Fruit fly (Drosophila melanogaster) whole organism, prepupa: Measurements from ENCODE around the gene CG12661.

Experiments
- CG10631 ChIP-seq: fragments of 200-800 bp; sonication (Bioruptor generic); optimal IDR thresholded peaks from 2 replicates; lab custom pipeline; 2016; ENCODE audit warnings: missing biosample characterization, missing genetic modification characterization
- CG10669 ChIP-seq: fragments of 200-800 bp; sonication (Bioruptor generic); optimal IDR thresholded peaks from 3 replicates; lab custom pipeline; 2018; ENCODE audit warnings: missing biosample characterization, mild to moderate bottlenecking, missing genetic modification characterization, moderate library complexity
- CG11294 ChIP-seq: fragments of 200-800 bp; sonication (Bioruptor generic); IDR thresholded peaks from 2 replicates; pipeline ENCODE4 v1.3.6; 2022; ENCODE audit warnings: missing biosample characterization, missing genetic modification characterization
- CG11902 ChIP-seq: fragments of 200-800 bp; sonication (Bioruptor generic); optimal IDR thresholded peaks from 3 replicates; lab custom pipeline; 2016; ENCODE audit warnings: missing biosample characterization, missing genetic modification characterization
- CG15336 ChIP-seq: fragments of 200-800 bp; sonication (Bioruptor generic); IDR thresholded peaks from 2 replicates; pipeline ENCODE4 v1.3.6; 2022; ENCODE audit warnings: missing biosample characterization, missing genetic modification characterization
- CG1621 ChIP-seq: fragments of 200-800 bp; sonication (Bioruptor generic); optimal IDR thresholded peaks from 3 replicates; lab custom pipeline; 2018; ENCODE audit warnings: missing biosample characterization, mild to moderate bottlenecking, missing genetic modification characterization
- CG16779 ChIP-seq: fragments of 200-800 bp; sonication (Bioruptor generic); optimal IDR thresholded peaks from 3 replicates; lab custom pipeline; 2017; ENCODE audit warnings: missing biosample characterization, mild to moderate bottlenecking, missing genetic modification characterization
- CG31627 ChIP-seq: fragments of 200-800 bp; sonication (Bioruptor generic); optimal IDR thresholded peaks from 3 replicates; lab custom pipeline; 2016; ENCODE audit warnings: missing biosample characterization, missing genetic modification characterization
- CG32006 ChIP-seq: fragments of 200-800 bp; sonication (Bioruptor generic); optimal IDR thresholded peaks from 3 replicates; lab custom pipeline; 2017; ENCODE audit warnings: missing biosample characterization, mild to moderate bottlenecking, missing genetic modification characterization
- CG34406 ChIP-seq: fragments of 200-800 bp; sonication (Bioruptor generic); optimal IDR thresholded peaks from 3 replicates; lab custom pipeline; 2016; ENCODE audit warnings: missing biosample characterization, missing genetic modification characterization
- CG3919 ChIP-seq: fragments of 200-800 bp; sonication (Bioruptor generic); optimal IDR thresholded peaks from 3 replicates; lab custom pipeline; 2016; ENCODE audit warnings: missing biosample characterization, missing genetic modification characterization
- CG4318 ChIP-seq: fragments of 200-800 bp; sonication (Bioruptor generic); optimal IDR thresholded peaks from 3 replicates; lab custom pipeline; 2017; ENCODE audit warnings: missing biosample characterization, mild to moderate bottlenecking, missing genetic modification characterization
- CG6163 ChIP-seq: fragments of 200-800 bp; sonication (Bioruptor generic); IDR thresholded peaks from 3 replicates; pipeline ENCODE4 v1.3.6; 2022; ENCODE audit warnings: missing biosample characterization, missing genetic modification characterization
- CG6276 ChIP-seq: fragments of 200-800 bp; sonication (Bioruptor generic); optimal IDR thresholded peaks from 2 replicates; lab custom pipeline; 2017; ENCODE audit warnings: missing biosample characterization, mild to moderate bottlenecking, missing genetic modification characterization
- CG6792 ChIP-seq: fragments of 200-800 bp; sonication (Bioruptor generic); optimal IDR thresholded peaks from 3 replicates; lab custom pipeline; 2016; ENCODE audit warnings: missing biosample characterization, missing genetic modification characterization
- CG6808 ChIP-seq: fragments of 200-800 bp; sonication (Bioruptor generic); optimal IDR thresholded peaks from 3 replicates; lab custom pipeline; 2017; ENCODE audit warnings: missing biosample characterization, missing genetic modification characterization, mild to moderate bottlenecking, moderate library complexity, missing genetic modification reagents
- CG6854 ChIP-seq: fragments of 200-800 bp; sonication (Bioruptor generic); optimal IDR thresholded peaks from 2 replicates; lab custom pipeline; 2017; ENCODE audit warnings: missing biosample characterization, mild to moderate bottlenecking, missing genetic modification characterization
- CG7368 ChIP-seq: fragments of 200-800 bp; sonication (Bioruptor generic); optimal IDR thresholded peaks from 3 replicates; lab custom pipeline; 2016; ENCODE audit warnings: missing biosample characterization, missing genetic modification characterization
- CG8119 ChIP-seq: fragments of 200-800 bp; sonication (Bioruptor generic); IDR thresholded peaks from 3 replicates; pipeline ENCODE4 v1.3.6; 2022; ENCODE audit warnings: missing biosample characterization, missing genetic modification characterization
- CG8319 ChIP-seq: fragments of 200-800 bp; sonication (Bioruptor generic); optimal IDR thresholded peaks from 3 replicates; lab custom pipeline; 2016; ENCODE audit warnings: missing biosample characterization, missing genetic modification characterization
- Eip78C ChIP-seq: fragments of 200-800 bp; sonication (Bioruptor generic); peaks from one replicate; lab custom pipeline; 2016; ENCODE audit warnings: missing biosample characterization, missing genetic modification characterization
- Eip93F ChIP-seq: fragments of 200-800 bp; sonication (Bioruptor generic); optimal IDR thresholded peaks from 2 replicates; lab custom pipeline; 2016; ENCODE audit warnings: missing biosample characterization, mild to moderate bottlenecking, missing genetic modification characterization
- Ets21C ChIP-seq: fragments of 200-800 bp; sonication (Bioruptor generic); optimal IDR thresholded peaks from 3 replicates; lab custom pipeline; 2016; ENCODE audit warnings: missing biosample characterization, missing genetic modification characterization
- Ets96B ChIP-seq: fragments of 200-800 bp; optimal IDR thresholded peaks from 2 replicates; lab custom pipeline; 2019; ENCODE audit warnings: missing biosample characterization, mild to moderate bottlenecking, missing genetic modification characterization, moderate library complexity
- Gug ChIP-seq: fragments of 200-800 bp; sonication (Bioruptor generic); IDR thresholded peaks from 2 replicates; pipeline ENCODE4 v1.3.6; 2022; ENCODE audit warnings: missing biosample characterization, missing genetic modification characterization
- Hr38 ChIP-seq: sonication (Bioruptor generic); optimal IDR thresholded peaks from 2 replicates; lab custom pipeline; 2016; ENCODE audit warnings: missing biosample characterization, missing genetic modification characterization
- Hr39 ChIP-seq: fragments of 200-800 bp; sonication (Bioruptor generic); optimal IDR thresholded peaks from 2 replicates; lab custom pipeline; 2016; ENCODE audit warnings: missing biosample characterization, missing genetic modification characterization
- Hr4 ChIP-seq: fragments of 200-800 bp; sonication (Bioruptor generic); optimal IDR thresholded peaks from 3 replicates; lab custom pipeline; 2016; ENCODE audit warnings: missing biosample characterization, missing genetic modification characterization
- Lpt ChIP-seq: fragments of 200-800 bp; sonication (Bioruptor generic); optimal IDR thresholded peaks from 3 replicates; lab custom pipeline; 2016; ENCODE audit warnings: missing biosample characterization, missing genetic modification characterization
- Met ChIP-seq: fragments of 200-800 bp; sonication (Bioruptor generic); optimal IDR thresholded peaks from 3 replicates; lab custom pipeline; 2016; ENCODE audit warnings: missing biosample characterization, missing genetic modification characterization
- Smox ChIP-seq: fragments of 200-800 bp; sonication (Bioruptor generic); optimal IDR thresholded peaks from 3 replicates; lab custom pipeline; 2016; ENCODE audit warnings: missing biosample characterization, missing genetic modification characterization
- Sox102F ChIP-seq: fragments of 200-800 bp; sonication (Bioruptor generic); optimal IDR thresholded peaks from 2 replicates; lab custom pipeline; 2016; ENCODE audit warnings: missing biosample characterization, mild to moderate bottlenecking, missing genetic modification characterization
- Sox15 ChIP-seq: fragments of 200-800 bp; sonication (Bioruptor generic); optimal IDR thresholded peaks from 3 replicates; lab custom pipeline; 2016; ENCODE audit warnings: missing biosample characterization, missing genetic modification characterization
- achi ChIP-seq: fragments of 200-800 bp; sonication (Bioruptor generic); optimal IDR thresholded peaks from 3 replicates; lab custom pipeline; 2016; ENCODE audit warnings: missing biosample characterization, missing genetic modification characterization
- acj6 ChIP-seq: fragments of 200-800 bp; sonication (Bioruptor generic); optimal IDR thresholded peaks from 3 replicates; lab custom pipeline; 2016; ENCODE audit warnings: missing biosample characterization, missing genetic modification characterization
- cyc ChIP-seq: fragments of 200-800 bp; sonication (Bioruptor generic); optimal IDR thresholded peaks from 3 replicates; lab custom pipeline; 2016; ENCODE audit warnings: missing biosample characterization, missing genetic modification characterization
- dsx ChIP-seq: fragments of 200-800 bp; optimal IDR thresholded peaks from 3 replicates; lab custom pipeline; 2019; ENCODE audit warnings: missing biosample characterization, mild to moderate bottlenecking, missing genetic modification characterization, moderate library complexity; ENCODE audit not compliant: poor library complexity, severe bottlenecking
- eg ChIP-seq: fragments of 200-800 bp; sonication (Bioruptor generic); IDR thresholded peaks from 3 replicates; pipeline ENCODE4 v1.3.6; 2022; ENCODE audit warnings: missing biosample characterization, missing genetic modification characterization
- esn ChIP-seq: fragments of 200-800 bp; sonication (Bioruptor generic); optimal IDR thresholded peaks from 2 replicates; lab custom pipeline; 2016; ENCODE audit warnings: missing biosample characterization, mild to moderate bottlenecking, missing genetic modification characterization, moderate library complexity
- fd59A ChIP-seq: fragments of 200-800 bp; sonication (Bioruptor generic); optimal IDR thresholded peaks from 2 replicates; lab custom pipeline; 2017; ENCODE audit warnings: missing biosample characterization, mild to moderate bottlenecking, missing genetic modification characterization, missing genetic modification reagents
- fd85E ChIP-seq: fragments of 200-800 bp; sonication (Bioruptor generic); optimal IDR thresholded peaks from 3 replicates; lab custom pipeline; 2016; ENCODE audit warnings: missing biosample characterization, missing genetic modification characterization
- lz ChIP-seq: fragments of 200-800 bp; sonication (Bioruptor generic); optimal IDR thresholded peaks from 3 replicates; lab custom pipeline; 2016; ENCODE audit warnings: missing biosample characterization, missing genetic modification characterization
- net ChIP-seq: fragments of 200-800 bp; sonication (Bioruptor generic); optimal IDR thresholded peaks from 3 replicates; lab custom pipeline; 2016; ENCODE audit warnings: missing biosample characterization, missing genetic modification characterization
- pdm3 ChIP-seq: fragments of 200-800 bp; sonication (Bioruptor generic); optimal IDR thresholded peaks from 3 replicates; lab custom pipeline; 2016; ENCODE audit warnings: missing biosample characterization, missing genetic modification characterization
- salr ChIP-seq, 2 experiments: fragments of 200-800 bp; sonication (Bioruptor generic); optimal IDR thresholded peaks; 3 replicates each; lab custom pipeline; 2016 to 2018; ENCODE audit warnings: missing biosample characterization in 2 of 2, missing genetic modification characterization in 2 of 2, mild to moderate bottlenecking in 1 of 2
- ss ChIP-seq, 2 experiments: fragments of 200-800 bp; sonication (Bioruptor generic); optimal IDR thresholded peaks; 2 replicates in 1 of 2; 3 replicates in 1 of 2; lab custom pipeline; 2017 to 2018; ENCODE audit warnings: mild to moderate bottlenecking in 2 of 2, missing biosample characterization in 2 of 2, missing genetic modification characterization in 2 of 2, moderate library complexity in 1 of 2
- svp ChIP-seq: fragments of 200-800 bp; sonication (Bioruptor generic); peaks from one replicate; lab custom pipeline; 2016; ENCODE audit warnings: missing biosample characterization, missing genetic modification characterization
- topi ChIP-seq: fragments of 200-800 bp; sonication (Bioruptor generic); optimal IDR thresholded peaks from 3 replicates; lab custom pipeline; 2016; ENCODE audit warnings: missing biosample characterization, missing genetic modification characterization

Gene CG12661

dm6 chrX:8891565-8892276 lies 31.8 kb downstream of the CG12661 start (continued):
- TF ChIP-seq CG11902 (peak; percentile 31), topi (GFP tag; lab: Kevin White, UChicago) (peak; percentile 57), Lpt (GFP tag; lab: Kevin White, UChicago) (no peak), CG3919 (peak; percentile 63), Hr38 (GFP tag; lab: Kevin White, UChicago) (no peak), Sox15 (GFP tag; lab: Kevin White, UChicago) (peak; percentile 26), CG34406 (GFP tag; lab: Kevin White, UChicago) (peak; percentile 60), CG16779 (peak; percentile 44), Sox102F (GFP tag; lab: Kevin White, UChicago) (peak; percentile 32), Gug (GFP tag; lab: Robert Waterston, UW) (no peak)

dm6 chrX:8890974-8891373 lies 32.5 kb downstream of the CG12661 start:
- TF ChIP-seq svp (GFP tag; lab: Kevin White, UChicago), result peak; percentile 75
- TF ChIP-seq CG10631, result peak; percentile 45
- peak; percentile 18 for TF ChIP-seq CG10669
- peak; percentile 48 for TF ChIP-seq CG7368 (GFP tag; lab: Kevin White, UChicago)
- peak; percentile 10 for TF ChIP-seq Sox102F (GFP tag; lab: Kevin White, UChicago)
- peak; percentile 9 for TF ChIP-seq esn (GFP tag; lab: Kevin White, UChicago)
- TF ChIP-seq CG6276, result peak; percentile 77
- peak; percentile 32; the same call in 1 of the 2 replicates for TF ChIP-seq CG11294 (GFP tag; lab: Robert Waterston, UW)
- peak; percentile 51 for TF ChIP-seq CG6808 (GFP tag; lab: Kevin White, UChicago)
- peak; percentile 40 for TF ChIP-seq CG34406 (GFP tag; lab: Kevin White, UChicago)
- TF ChIP-seq CG15336, result peak; percentile 80
- peak; percentile 18 for TF ChIP-seq achi (GFP tag; lab: Kevin White, UChicago)
- peak; percentile 36 for TF ChIP-seq net (GFP tag; lab: Kevin White, UChicago)
- peak; percentile 61 for TF ChIP-seq CG6792 (GFP tag; lab: Kevin White, UChicago)
- peak; percentile 78 for TF ChIP-seq CG6163 (GFP tag; lab: Robert Waterston, UW)
- peak; percentile 72 for TF ChIP-seq pdm3
- no peak for TF ChIP-seq Eip93F
- TF ChIP-seq lz (GFP tag; lab: Kevin White, UChicago), result peak; percentile 41
- peak in 1 of 2 experiments; percentile 30 for TF ChIP-seq salr (GFP tag; optimal IDR thresholded peaks at IDR 0.05; lab: Kevin White, UChicago)
- peak; percentile 28; the same call in 1 of the 2 replicates for TF ChIP-seq Gug (GFP tag; lab: Robert Waterston, UW)
- TF ChIP-seq CG11902, result peak; percentile 34
- peak; percentile 79 for TF ChIP-seq Hr4 (GFP tag; lab: Kevin White, UChicago)
- TF ChIP-seq CG8119 (GFP tag; lab: Robert Waterston, UW), result peak; percentile 81
- peak; percentile 69 for TF ChIP-seq Eip78C (GFP tag; lab: Kevin White, UChicago)
- peak; percentile 89 for TF ChIP-seq CG32006
- TF ChIP-seq Met (GFP tag; lab: Kevin White, UChicago), result peak; percentile 47
- TF ChIP-seq CG3919, result peak; percentile 25
- no peak for TF ChIP-seq ss (GFP tag; optimal IDR thresholded peaks at IDR 0.05; lab: Kevin White, UChicago)
- peak; percentile 11 for TF ChIP-seq fd59A (GFP tag; lab: Kevin White, UChicago)
- TF ChIP-seq CG4318 (GFP tag; lab: Kevin White, UChicago), result peak; percentile 72
- TF ChIP-seq dsx (GFP tag; lab: Kevin White, UChicago), result no peak
- TF ChIP-seq cyc (GFP tag; lab: Kevin White, UChicago), result peak; percentile 43
- peak; percentile 32 for TF ChIP-seq CG8319
- TF ChIP-seq fd85E (GFP tag; lab: Kevin White, UChicago), result no peak
- TF ChIP-seq Hr38 (GFP tag; lab: Kevin White, UChicago), result no peak
- TF ChIP-seq Ets96B (tag; lab: Kevin White, UChicago), result no peak
- peak; percentile 77 for TF ChIP-seq eg (GFP tag; lab: Robert Waterston, UW)
- peak; percentile 58 for TF ChIP-seq Hr39 (GFP tag; lab: Kevin White, UChicago)
- peak; percentile 19 for TF ChIP-seq acj6 (GFP tag; lab: Kevin White, UChicago)
- no peak for TF ChIP-seq CG6854 (GFP tag; lab: Kevin White, UChicago)
- TF ChIP-seq CG1621 (tag; lab: Kevin White, UChicago), result no peak
- TF ChIP-seq Ets21C (GFP tag; lab: Kevin White, UChicago), result no peak
- TF ChIP-seq Smox (GFP tag; lab: Kevin White, UChicago), result peak; percentile 21
- TF ChIP-seq CG31627, result peak; percentile 59
